Fruit fly (Drosophila melanogaster): ENCODE measurements around the gene cal1.

DNA sequence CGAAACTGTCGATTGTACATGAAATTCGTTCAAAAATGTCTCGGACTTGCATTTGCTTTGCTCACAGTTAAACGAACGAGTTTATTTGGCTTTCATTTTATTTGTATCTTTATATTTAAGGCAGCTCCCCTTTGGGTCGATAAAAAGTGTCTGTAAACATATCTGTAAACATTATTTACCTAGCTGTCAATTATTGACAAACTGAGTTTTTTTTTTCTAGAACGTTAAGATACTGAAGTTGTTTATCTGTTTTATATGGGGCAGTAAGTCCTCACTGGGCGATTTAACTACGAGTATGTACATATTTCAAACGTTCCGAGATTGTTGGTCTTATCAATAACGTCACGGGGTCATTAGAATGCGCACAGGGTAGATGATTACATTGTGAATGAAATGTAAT, 27.6 kb downstream of the cal1 start:
- no peak for TF ChIP-seq CG8478 (optimal IDR thresholded peaks at IDR 0.05)
- TF ChIP-seq CTCF (optimal IDR thresholded peaks at IDR 0.05), result no peak
